Fruit fly (Drosophila melanogaster) whole organism, embryonic: ENCODE data around the gene Usp14.

Experiments used
- BEAF-32 ChIP-seq: fragments of 200-800 bp; sonication (Bioruptor generic); optimal IDR thresholded peaks from 3 replicates; lab custom pipeline; 2017; ENCODE audit warnings: missing biosample characterization, missing genetic modification characterization, mild to moderate bottlenecking, moderate library complexity, missing genetic modification reagents
- Bgb ChIP-seq: fragments of 200-800 bp; sonication (Bioruptor generic); IDR thresholded peaks from 2 replicates; pipeline ENCODE4 v1.3.6; 2022; ENCODE audit warnings: missing biosample characterization, missing genetic modification characterization; ENCODE audit not compliant: partially characterized antibody
- CG10366 ChIP-seq: fragments of 200-800 bp; sonication (Bioruptor generic); IDR thresholded peaks from 2 replicates; pipeline ENCODE4 v1.3.6; 2022; ENCODE audit warnings: missing biosample characterization, missing genetic modification characterization
- CG11398 ChIP-seq: fragments of 200-800 bp; sonication (Bioruptor generic); optimal IDR thresholded peaks from 2 replicates; lab custom pipeline; 2016; ENCODE audit warnings: missing biosample characterization, missing genetic modification characterization
- CG11695 ChIP-seq: fragments of 200-800 bp; sonication (Bioruptor generic); IDR thresholded peaks from 3 replicates; pipeline ENCODE4 v1.3.6; 2022; ENCODE audit warnings: missing biosample characterization, missing genetic modification characterization
- CG14667 ChIP-seq: fragments of 200-800 bp; sonication (Bioruptor generic); IDR thresholded peaks from 2 replicates; pipeline ENCODE4 v1.3.6; 2022; ENCODE audit warnings: missing biosample characterization, missing genetic modification characterization
- CG17328 ChIP-seq: fragments of 200-800 bp; sonication (Bioruptor generic); IDR thresholded peaks from 2 replicates; pipeline ENCODE4 v1.3.6; 2022; ENCODE audit warnings: missing biosample characterization, missing genetic modification characterization
- CG1792 ChIP-seq: fragments of 200-800 bp; sonication (Bioruptor generic); optimal IDR thresholded peaks from 2 replicates; lab custom pipeline; 2016; ENCODE audit warnings: missing biosample characterization, missing genetic modification characterization
- CG2712 ChIP-seq: fragments of 200-800 bp; optimal IDR thresholded peaks from 3 replicates; lab custom pipeline; 2019; ENCODE audit warnings: missing biosample characterization, mild to moderate bottlenecking, missing genetic modification characterization, moderate library complexity
- CG30020 ChIP-seq: fragments of 200-800 bp; optimal IDR thresholded peaks from 2 replicates; lab custom pipeline; 2019; ENCODE audit warnings: missing biosample characterization, mild to moderate bottlenecking, missing genetic modification characterization, moderate library complexity
- CG30403 ChIP-seq: fragments of 200-800 bp; sonication (Bioruptor generic); optimal IDR thresholded peaks from 3 replicates; lab custom pipeline; 2016; ENCODE audit warnings: missing biosample characterization, missing genetic modification characterization
- CG3163 ChIP-seq: fragments of 200-800 bp; sonication (Bioruptor generic); optimal IDR thresholded peaks from 3 replicates; lab custom pipeline; 2016; ENCODE audit warnings: missing biosample characterization, missing genetic modification characterization
- CG3407 ChIP-seq: fragments of 200-800 bp; sonication (Bioruptor generic); optimal IDR thresholded peaks from 2 replicates; lab custom pipeline; 2018; ENCODE audit warnings: missing biosample characterization, mild to moderate bottlenecking, missing genetic modification characterization
- CG5245 ChIP-seq: fragments of 200-800 bp; sonication (Bioruptor generic); optimal IDR thresholded peaks from 3 replicates; lab custom pipeline; 2016; ENCODE audit warnings: missing biosample characterization, missing genetic modification characterization
- CG6689 ChIP-seq: fragments of 200-800 bp; sonication (Bioruptor generic); IDR thresholded peaks from 2 replicates; pipeline ENCODE4 v1.3.6; 2022; ENCODE audit warnings: missing biosample characterization, missing genetic modification characterization
- CG6854 ChIP-seq: fragments of 200-800 bp; sonication (Bioruptor generic); optimal IDR thresholded peaks from 3 replicates; lab custom pipeline; 2017; ENCODE audit warnings: missing biosample characterization, mild to moderate bottlenecking, missing genetic modification characterization
- CG7786 ChIP-seq: fragments of 200-800 bp; sonication (Bioruptor generic); optimal IDR thresholded peaks from 2 replicates; lab custom pipeline; 2016; ENCODE audit warnings: missing biosample characterization, missing genetic modification characterization
- CG7987 ChIP-seq: fragments of 200-800 bp; sonication (Bioruptor generic); optimal IDR thresholded peaks from 2 replicates; lab custom pipeline; 2018; ENCODE audit warnings: missing biosample characterization, mild to moderate bottlenecking, missing genetic modification characterization, moderate library complexity
- CG8359 ChIP-seq: fragments of 200-800 bp; sonication (Bioruptor generic); optimal IDR thresholded peaks from 2 replicates; lab custom pipeline; 2017; ENCODE audit warnings: missing biosample characterization, mild to moderate bottlenecking, missing genetic modification characterization, borderline replicate concordance
- CG8944 ChIP-seq: fragments of 200-800 bp; sonication (Bioruptor generic); optimal IDR thresholded peaks from 3 replicates; lab custom pipeline; 2016; ENCODE audit warnings: missing biosample characterization, missing genetic modification characterization
- Dad ChIP-seq: fragments of 200-800 bp; sonication (Bioruptor generic); optimal IDR thresholded peaks from 3 replicates; lab custom pipeline; 2016; ENCODE audit warnings: missing biosample characterization, missing genetic modification characterization
- GATAe ChIP-seq: fragments of 200-800 bp; sonication (Bioruptor generic); conservative IDR thresholded peaks from 2 replicates; pipeline ENCODE4 v1.3.6; 2022; ENCODE audit warnings: missing biosample characterization, missing genetic modification characterization
- Med ChIP-seq: fragments of 200-800 bp; sonication (Bioruptor generic); peaks from one replicate; lab custom pipeline; 2016; ENCODE audit warnings: missing biosample characterization, missing genetic modification characterization, mild to moderate bottlenecking, inconsistent platforms, moderate library complexity
- Neu2 ChIP-seq: fragments of 200-800 bp; sonication (Bioruptor generic); optimal IDR thresholded peaks from 3 replicates; lab custom pipeline; 2016; ENCODE audit warnings: missing biosample characterization, missing genetic modification characterization, borderline replicate concordance
- Sry-δ ChIP-seq: fragments of 200-800 bp; sonication (Bioruptor generic); optimal IDR thresholded peaks from 2 replicates; lab custom pipeline; 2016; ENCODE audit warnings: missing biosample characterization, missing genetic modification characterization
- Stat92E ChIP-seq, 3 experiments: fragments of >200 bp in 2 of 3; fragments of 200-800 bp in 1 of 3; sonication (Bioruptor generic) in 1 of 3; optimal IDR thresholded peaks; 2 replicates each; lab custom pipeline; 2017 to 2019; ENCODE audit warnings: missing biosample characterization in 3 of 3, missing genetic modification characterization in 3 of 3, mild to moderate bottlenecking in 1 of 3, moderate library complexity in 1 of 3
- Xbp1 ChIP-seq: fragments of 200-800 bp; sonication (Bioruptor generic); optimal IDR thresholded peaks from 3 replicates; lab custom pipeline; 2016; ENCODE audit warnings: missing biosample characterization, mild to moderate bottlenecking, missing genetic modification characterization
- aop ChIP-seq: fragments of 200-800 bp; sonication (Bioruptor generic); IDR thresholded peaks from 2 replicates; pipeline ENCODE4 v1.3.6; 2022; ENCODE audit warnings: missing biosample characterization, missing genetic modification characterization
- btn ChIP-seq: fragments of 200-800 bp; sonication (Bioruptor generic); optimal IDR thresholded peaks from 2 replicates; lab custom pipeline; 2016; ENCODE audit warnings: missing biosample characterization, missing genetic modification characterization
- cato ChIP-seq: fragments of 200-800 bp; sonication (Bioruptor generic); optimal IDR thresholded peaks from 2 replicates; lab custom pipeline; 2016; ENCODE audit warnings: missing biosample characterization, missing genetic modification characterization, borderline replicate concordance
- crp ChIP-seq, 2 experiments: fragments of 200-800 bp; sonication (Bioruptor generic); optimal IDR thresholded peaks; 2 replicates in 1 of 2; 3 replicates in 1 of 2; lab custom pipeline; 2017; ENCODE audit warnings: missing biosample characterization in 2 of 2, missing genetic modification characterization in 2 of 2, mild to moderate bottlenecking in 1 of 2, moderate library complexity in 1 of 2
- dm ChIP-seq: fragments of 200-800 bp; sonication (Bioruptor generic); optimal IDR thresholded peaks from 3 replicates; lab custom pipeline; 2016; ENCODE audit warnings: missing biosample characterization, missing genetic modification characterization
- dpn ChIP-seq, 2 experiments: fragments of 200-800 bp; sonication (Bioruptor generic); optimal IDR thresholded peaks; 3 replicates each; lab custom pipeline; 2016; ENCODE audit warnings: missing biosample characterization in 2 of 2, missing genetic modification characterization in 2 of 2
- fd3F ChIP-seq: fragments of 200-800 bp; sonication (Bioruptor generic); optimal IDR thresholded peaks from 2 replicates; lab custom pipeline; 2018; ENCODE audit warnings: missing biosample characterization, mild to moderate bottlenecking, missing genetic modification characterization, moderate library complexity
- fu2 ChIP-seq: fragments of 200-800 bp; sonication (Bioruptor generic); optimal IDR thresholded peaks from 2 replicates; lab custom pipeline; 2016; ENCODE audit warnings: missing biosample characterization, missing genetic modification characterization
- gro ChIP-seq: fragments of 200-800 bp; sonication (Bioruptor generic); optimal IDR thresholded peaks from 2 replicates; lab custom pipeline; 2016; ENCODE audit warnings: missing biosample characterization, missing genetic modification characterization
- gt ChIP-seq: fragments of 200-800 bp; sonication (Bioruptor generic); IDR thresholded peaks from 2 replicates; pipeline ENCODE4 v1.3.6; 2022; ENCODE audit warnings: missing biosample characterization, missing genetic modification characterization
- h ChIP-seq: fragments of >200 bp; optimal IDR thresholded peaks from 2 replicates; lab custom pipeline; 2017
- ham ChIP-seq: fragments of 200-800 bp; sonication (Bioruptor generic); IDR thresholded peaks from 2 replicates; pipeline ENCODE4 v1.3.6; 2022; ENCODE audit warnings: missing biosample characterization, missing genetic modification characterization
- ind ChIP-seq: fragments of 200-800 bp; sonication (Bioruptor generic); optimal IDR thresholded peaks from 3 replicates; lab custom pipeline; 2016; ENCODE audit warnings: missing biosample characterization, missing genetic modification characterization
- lola ChIP-seq, 3 experiments: fragments of >200 bp in 2 of 3; fragments of 200-800 bp in 1 of 3; sonication (Bioruptor generic) in 1 of 3; optimal IDR thresholded peaks; 2 replicates each; lab custom pipeline; 2017 to 2019; ENCODE audit warnings: missing biosample characterization in 3 of 3, missing genetic modification characterization in 3 of 3, mild to moderate bottlenecking in 1 of 3, moderate library complexity in 1 of 3
- pan ChIP-seq, 4 experiments: fragments of >200 bp in 3 of 4; fragments of 200-800 bp in 1 of 4; sonication (Bioruptor generic) in 1 of 4; optimal IDR thresholded peaks in 3 of 4; IDR thresholded peaks in 1 of 4; 2 replicates each; pipeline versions ENCODE4 v1.3.6 to Lab custom; 2017 to 2022; ENCODE audit warnings: missing biosample characterization in 2 of 4, missing genetic modification characterization in 2 of 4, mixed read lengths in 1 of 4
- phol ChIP-seq: fragments of 200-800 bp; sonication (Bioruptor generic); optimal IDR thresholded peaks from 3 replicates; lab custom pipeline; 2018; ENCODE audit warnings: missing biosample characterization, mild to moderate bottlenecking, missing genetic modification characterization, moderate library complexity
- ro ChIP-seq: fragments of 200-800 bp; sonication (Bioruptor generic); IDR thresholded peaks from 2 replicates; pipeline ENCODE4 v1.3.6; 2022; ENCODE audit warnings: missing biosample characterization, missing genetic modification characterization
- sisA ChIP-seq: fragments of 200-800 bp; sonication (Bioruptor generic); IDR thresholded peaks from 2 replicates; pipeline ENCODE4 v1.3.6; 2022; ENCODE audit warnings: missing biosample characterization, missing genetic modification characterization
- sna ChIP-seq: fragments of 200-800 bp; sonication (Bioruptor generic); IDR thresholded peaks from 2 replicates; pipeline ENCODE4 v1.3.6; 2022; ENCODE audit warnings: missing biosample characterization, missing genetic modification characterization; ENCODE audit not compliant: partially characterized antibody
- stwl ChIP-seq: fragments of 200-800 bp; sonication (Bioruptor generic); optimal IDR thresholded peaks from 3 replicates; lab custom pipeline; 2018; ENCODE audit warnings: missing biosample characterization, mild to moderate bottlenecking, missing genetic modification characterization, moderate library complexity
- tgo ChIP-seq: fragments of 200-800 bp; sonication (Bioruptor generic); IDR thresholded peaks from 3 replicates; pipeline ENCODE4 v1.3.6; 2022; ENCODE audit warnings: missing biosample characterization, missing genetic modification characterization
- toy ChIP-seq: fragments of 200-800 bp; sonication (Bioruptor generic); IDR thresholded peaks from 2 replicates; pipeline ENCODE4 v1.3.6; 2022; ENCODE audit warnings: missing biosample characterization, missing genetic modification characterization
- wdn ChIP-seq: fragments of 200-800 bp; sonication (Bioruptor generic); IDR thresholded peaks from 2 replicates; pipeline ENCODE4 v1.3.6; 2022; ENCODE audit warnings: missing biosample characterization, missing genetic modification characterization
- zf30C ChIP-seq: fragments of 200-800 bp; sonication (Bioruptor generic); optimal IDR thresholded peaks from 3 replicates; lab custom pipeline; 2018; ENCODE audit warnings: missing biosample characterization, mild to moderate bottlenecking, missing genetic modification characterization

Usp14 gene

dm6 chr2L:10276846-10277245, 37.4 kb downstream of the Usp14 start (continued):
- TF ChIP-seq tgo (no peak), sna (no peak), CG6689 (peak; percentile 19; the same call in 1 of the 2 replicates), aop (GFP tag; lab: Robert Waterston, UW) (no peak), wdn (GFP tag; lab: Robert Waterston, UW) (no peak), toy (no peak), Med (peak; percentile 86), gt (GFP tag; lab: Robert Waterston, UW) (no peak), lola (GFP tag; optimal IDR thresholded peaks at IDR 0.05; lab: Kevin White, UChicago) (no peak), CG17328 (GFP tag; lab: Robert Waterston, UW) (peak; percentile 59), ind (GFP tag; lab: Kevin White, UChicago) (peak; percentile 7), CG3163 (no peak), CG8944 (GFP tag; lab: Kevin White, UChicago) (peak; percentile 4), btn (GFP tag; lab: Kevin White, UChicago) (peak; percentile 17), stwl (tag; lab: Kevin White, UChicago) (no peak), cato (GFP tag; lab: Kevin White, UChicago) (no peak), Dad (GFP tag; lab: Kevin White, UChicago) (peak; percentile 7), zf30C (GFP tag; lab: Kevin White, UChicago) (peak; percentile 89), crp (GFP tag; optimal IDR thresholded peaks at IDR 0.05; lab: Kevin White, UChicago) (no peak), Neu2 (no peak), Sry-δ (GFP tag; lab: Kevin White, UChicago) (no peak), CG2712 (tag; lab: Kevin White, UChicago) (no peak), BEAF-32 (GFP tag; lab: Kevin White, UChicago) (no peak), Bgb (GFP tag; lab: Robert Waterston, UW) (no peak), CG1792 (GFP tag; lab: Kevin White, UChicago) (peak; percentile 15), ham (GFP tag; lab: Robert Waterston, UW) (no peak), CG3407 (GFP tag; lab: Kevin White, UChicago) (peak; percentile 18), CG5245 (peak; percentile 10), Xbp1 (peak; percentile 39), CG6854 (GFP tag; lab: Kevin White, UChicago) (no peak), phol (tag; lab: Kevin White, UChicago) (peak; percentile 28), CG14667 (no peak), GATAe (GFP tag; lab: Robert Waterston, UW) (no peak), dpn (GFP tag; optimal IDR thresholded peaks at IDR 0.05; lab: Kevin White, UChicago) (peak; percentile 5 to 22), CG7987 (GFP tag; lab: Kevin White, UChicago) (peak; percentile 11), CG30403 (GFP tag; lab: Kevin White, UChicago) (peak; percentile 31), CG11398 (GFP tag; lab: Kevin White, UChicago) (no peak), ro (GFP tag; lab: Robert Waterston, UW) (no peak), pan (optimal IDR thresholded peaks at IDR 0.05; lab: Kevin White, UChicago) (no peak), pan (GFP tag; optimal IDR thresholded peaks at IDR 0.05 in 1 of 2, IDR thresholded peaks at IDR 0.05 in 1 of 2) (peak in 1 of 2 experiments; percentile 27), CG10366 (GFP tag; lab: Robert Waterston, UW) (no peak), CG11695 (no peak), h (lab: Kevin White, UChicago) (no peak), gro (GFP tag; lab: Kevin White, UChicago) (no peak), sisA (GFP tag; lab: Robert Waterston, UW) (no peak), fd3F (no peak), Stat92E (GFP tag; optimal IDR thresholded peaks at IDR 0.05; lab: Kevin White, UChicago) (no peak), fu2 (GFP tag; lab: Kevin White, UChicago) (no peak), CG7786 (GFP tag; lab: Kevin White, UChicago) (peak; percentile 7), CG30020 (no peak), dm (GFP tag; lab: Kevin White, UChicago) (peak; percentile 5), CG8359 (GFP tag; lab: Kevin White, UChicago) (no peak)
